Fruit fly (Drosophila melanogaster): Measurements from ENCODE around the gene TTLL1B.

DNA sequence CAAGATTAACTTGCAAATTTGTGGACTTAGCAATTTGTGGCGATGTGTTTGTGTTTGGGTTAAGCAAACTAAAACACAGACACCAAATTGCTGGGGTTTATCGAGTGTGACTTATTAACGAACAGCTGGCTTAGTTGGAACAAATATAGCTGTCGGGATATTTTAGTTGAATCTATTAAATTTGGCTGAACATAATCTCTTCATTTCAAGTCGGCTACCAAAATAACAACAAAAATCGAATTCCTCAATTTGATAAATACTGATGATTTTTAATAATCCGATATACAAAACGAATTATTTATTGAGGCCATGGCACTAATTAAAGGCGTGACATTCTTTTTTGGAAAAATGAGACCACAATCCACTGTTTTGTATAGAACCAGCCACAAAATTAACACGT is 19.2 kb downstream of the TTLL1B start, which contains the start of gene CG32236:
- TF ChIP-seq CG8478 (optimal IDR thresholded peaks at IDR 0.05): no peak
- TF ChIP-seq CTCF (optimal IDR thresholded peaks at IDR 0.05): no peak
